Worm (Caenorhabditis elegans): ENCODE results near the gene C31H2.14.

The C31H2.14 gene

ce11 chrX:5106187-5106694, 41.8 kb upstream of the C31H2.14 start (continued):
- TF ChIP-seq Y105C5A.15 (GFP tag; IDR thresholded peaks at IDR 0.05), result peak; percentile 82; the same call in 1 of the 2 replicates
- TF ChIP-seq vab-7 (GFP tag; IDR thresholded peaks at IDR 0.05), result no peak
- no peak for TF ChIP-seq nhr-28 (tag; optimal IDR thresholded peaks at IDR 0.05)
- TF ChIP-seq gei-8 (GFP tag; optimal IDR thresholded peaks at IDR 0.05), result no peak
- TF ChIP-seq Y75B8A.6 (GFP tag; IDR thresholded peaks at IDR 0.05), result no peak; the same call in 1 of the 2 replicates
- no peak for TF ChIP-seq lin-29 (GFP tag; IDR thresholded peaks at IDR 0.05)
- no peak for TF ChIP-seq daf-12 (tag; optimal IDR thresholded peaks at IDR 0.05)
- no peak for TF ChIP-seq nhr-111 (GFP tag; optimal IDR thresholded peaks at IDR 0.05)
- TF ChIP-seq ceh-62 (tag; optimal IDR thresholded peaks at IDR 0.05), result no peak
- no peak for TF ChIP-seq F49E8.2 (tag; optimal IDR thresholded peaks at IDR 0.05; ENCODE audit: borderline replicate concordance)
- TF ChIP-seq nhr-76 (tag; optimal IDR thresholded peaks at IDR 0.05), result no peak
- no peak for TF ChIP-seq mxl-2 (GFP tag; conservative IDR thresholded peaks at IDR 0.05)
- TF ChIP-seq dpl-1 (GFP tag; optimal IDR thresholded peaks at IDR 0.05), result no peak
- no peak for TF ChIP-seq ceh-28 (tag; optimal IDR thresholded peaks at IDR 0.05)
- no peak for TF ChIP-seq nhr-48 (tag; optimal IDR thresholded peaks at IDR 0.05)
- no peak for TF ChIP-seq tag-97 (GFP tag; IDR thresholded peaks at IDR 0.05)
- TF ChIP-seq zag-1 (tag; optimal IDR thresholded peaks at IDR 0.05), result no peak
- TF ChIP-seq spr-3 (GFP tag; optimal IDR thresholded peaks at IDR 0.05), result no peak
- no peak for TF ChIP-seq nhr-237 (tag; optimal IDR thresholded peaks at IDR 0.05)

ce11 chrX:5106942-5107341, 41.1 kb upstream of the C31H2.14 start, which contains the start of gene C42D8.9:
TSS of gene C42D8.9 (minus strand) at chrX:5107042.
- TF ChIP-seq aha-1 (tag) (peak; percentile 28), hlh-30 (tag; optimal IDR thresholded peaks at IDR 0.05; ENCODE audit: insufficient read depth) (no peak)

ce11 chrX:5109130-5109529, 38.9 kb upstream of the C31H2.14 start, which contains the start of gene C42D8.1:
TSS of gene C42D8.1 (plus strand) at chrX:5109506.
- TF ChIP-seq unc-39 (tag; optimal IDR thresholded peaks at IDR 0.05), result no peak
- TF ChIP-seq hlh-11 (tag; optimal IDR thresholded peaks at IDR 0.05), result peak; percentile 53
- no peak for TF ChIP-seq daf-16 (GFP tag; optimal IDR thresholded peaks at IDR 0.05)
- peak; percentile 96 for TF ChIP-seq daf-16 (tag; optimal IDR thresholded peaks at IDR 0.05)
- 0 out of 2 replicates have a peak, but pooled peaks have one; percentile 25 for TF ChIP-seq dmd-6 (GFP tag; IDR thresholded peaks at IDR 0.05)
- TF ChIP-seq skn-1 (tag; optimal IDR thresholded peaks at IDR 0.05), result no peak
- TF ChIP-seq Y48G9A.11 (GFP tag; IDR thresholded peaks at IDR 0.05), result no peak
- TF ChIP-seq dve-1 (tag; optimal IDR thresholded peaks at IDR 0.05; ENCODE audit: insufficient read depth), result peak; percentile 73
- peak in 1 of 2 experiments; percentile 45 for TF ChIP-seq unc-62 (GFP tag; optimal IDR thresholded peaks at IDR 0.05 in 1 of 2)
- no peak for TF ChIP-seq unc-62 (tag; optimal IDR thresholded peaks at IDR 0.05)
- no peak for TF ChIP-seq ZK337.2 (GFP tag; IDR thresholded peaks at IDR 0.05)
- peak; percentile 82 for TF ChIP-seq php-3 (GFP tag; IDR thresholded peaks at IDR 0.05)
- no peak for TF ChIP-seq nhr-237 (tag; optimal IDR thresholded peaks at IDR 0.05)
- TF ChIP-seq nhr-28 (tag; optimal IDR thresholded peaks at IDR 0.05), result peak; percentile 67
- TF ChIP-seq pqm-1 (tag; optimal IDR thresholded peaks at IDR 0.05), result peak; percentile 96

ce11 chrX:5111894-5112293, 36.1 kb upstream of the C31H2.14 start:
- TF ChIP-seq mdl-1 (tag; optimal IDR thresholded peaks at IDR 0.05), result no peak
- TF ChIP-seq ceh-62 (tag; optimal IDR thresholded peaks at IDR 0.05), result no peak
- TF ChIP-seq ama-1 (optimal IDR thresholded peaks at IDR 0.05), result no peak
- no peak for TF ChIP-seq madf-9 (GFP tag; conservative IDR thresholded peaks at IDR 0.05)
- TF ChIP-seq zfp-2 (tag; optimal IDR thresholded peaks at IDR 0.05), result no peak
- no peak for TF ChIP-seq ceh-28 (tag; optimal IDR thresholded peaks at IDR 0.05)
- TF ChIP-seq R02D3.7 (tag; optimal IDR thresholded peaks at IDR 0.05), result no peak
- TF ChIP-seq nhr-102 (tag; optimal IDR thresholded peaks at IDR 0.05), result no peak
- no peak for TF ChIP-seq set-16 (GFP tag; IDR thresholded peaks at IDR 0.05)
- no peak for TF ChIP-seq tra-1 (GFP tag; IDR thresholded peaks at IDR 0.05)
- TF ChIP-seq ces-1 (GFP tag; optimal IDR thresholded peaks at IDR 0.05), result no peak
- TF ChIP-seq lin-29 (GFP tag; IDR thresholded peaks at IDR 0.05), result no peak
- TF ChIP-seq hlh-30 (tag; optimal IDR thresholded peaks at IDR 0.05; ENCODE audit: insufficient read depth), result no peak
- TF ChIP-seq ceh-20 (GFP tag; IDR thresholded peaks at IDR 0.05), result no peak
- TF ChIP-seq mxl-2 (GFP tag; conservative IDR thresholded peaks at IDR 0.05), result no peak
- peak in 1 of 2 experiments; percentile 95 for TF ChIP-seq unc-62 (GFP tag; optimal IDR thresholded peaks at IDR 0.05 in 1 of 2)
- TF ChIP-seq unc-62 (tag; optimal IDR thresholded peaks at IDR 0.05), result no peak
- TF ChIP-seq arid-1 (GFP tag; conservative IDR thresholded peaks at IDR 0.05), result no peak
- TF ChIP-seq mes-2 (tag; optimal IDR thresholded peaks at IDR 0.05; ENCODE audit: poor library complexity, severe bottlenecking), result no peak
- TF ChIP-seq zip-2 (tag; optimal IDR thresholded peaks at IDR 0.05), result no peak
- TF ChIP-seq nhr-28 (tag; optimal IDR thresholded peaks at IDR 0.05), result no peak
